Worm (Caenorhabditis elegans) whole organism, young adult: ENCODE data around the gene rbf-1.

ENCODE experiments used
- F23B12.7 ChIP-seq: sonication (generic microtip); optimal IDR thresholded peaks from 2 replicates; lab custom pipeline; 2017; ENCODE audit warnings: missing genetic modification characterization, mild to moderate bottlenecking, missing compliant biosample characterization, antibody characterized with exemption, moderate library complexity; ENCODE audit not compliant: insufficient read depth
- dox-1 ChIP-seq: fragments of 200-800 bp; sonication (Bioruptor generic); IDR thresholded peaks from 2 replicates; pipeline ENCODE4 v1.3.6; 2022; ENCODE audit warnings: missing genetic modification reagents, missing genetic modification characterization, missing compliant biosample characterization
- fkh-3 ChIP-seq: sonication (generic microtip); optimal IDR thresholded peaks from 2 replicates; lab custom pipeline; 2016; ENCODE audit warnings: mild to moderate bottlenecking, missing genetic modification characterization, missing compliant biosample characterization
- nhr-80 ChIP-seq: sonication (generic microtip); optimal IDR thresholded peaks from 2 replicates; lab custom pipeline; 2016; ENCODE audit warnings: missing genetic modification characterization, missing compliant biosample characterization
- tbx-9 ChIP-seq: sonication (generic microtip); optimal IDR thresholded peaks from 2 replicates; lab custom pipeline; 2016; ENCODE audit warnings: borderline replicate concordance, missing genetic modification characterization, inconsistent platforms, missing compliant biosample characterization

- TF ChIP-seq dox-1 (GFP tag; lab: Robert Waterston, UW), result no peak
- TF ChIP-seq fkh-3 (tag; lab: Kevin White, UChicago), result no peak
- no peak for TF ChIP-seq tbx-9 (tag; lab: Kevin White, UChicago)
- no peak for TF ChIP-seq F23B12.7
- no peak for TF ChIP-seq nhr-80 (tag; lab: Kevin White, UChicago)
Observed at ce11 chrIII:6680963-6681362, 5.4 kb downstream of the rbf-1 start.
